Fruit fly (Drosophila melanogaster) whole organism, prepupa: ENCODE results near the gene CG13113.

Experiments used
- CG11294 ChIP-seq: fragments of 200-800 bp; sonication (Bioruptor generic); IDR thresholded peaks from 2 replicates; pipeline ENCODE4 v1.3.6; 2022; ENCODE audit warnings: missing biosample characterization, missing genetic modification characterization
- CG15336 ChIP-seq: fragments of 200-800 bp; sonication (Bioruptor generic); IDR thresholded peaks from 2 replicates; pipeline ENCODE4 v1.3.6; 2022; ENCODE audit warnings: missing biosample characterization, missing genetic modification characterization
- CG16779 ChIP-seq: fragments of 200-800 bp; sonication (Bioruptor generic); optimal IDR thresholded peaks from 3 replicates; lab custom pipeline; 2017; ENCODE audit warnings: missing biosample characterization, mild to moderate bottlenecking, missing genetic modification characterization
- CG3032 ChIP-seq: fragments of 200-800 bp; optimal IDR thresholded peaks from 2 replicates; lab custom pipeline; 2019; ENCODE audit warnings: missing biosample characterization, mild to moderate bottlenecking, missing genetic modification characterization, moderate library complexity
- CG31627 ChIP-seq: fragments of 200-800 bp; sonication (Bioruptor generic); optimal IDR thresholded peaks from 3 replicates; lab custom pipeline; 2016; ENCODE audit warnings: missing biosample characterization, missing genetic modification characterization
- CG32006 ChIP-seq: fragments of 200-800 bp; sonication (Bioruptor generic); optimal IDR thresholded peaks from 3 replicates; lab custom pipeline; 2017; ENCODE audit warnings: missing biosample characterization, mild to moderate bottlenecking, missing genetic modification characterization
- CG4318 ChIP-seq: fragments of 200-800 bp; sonication (Bioruptor generic); optimal IDR thresholded peaks from 3 replicates; lab custom pipeline; 2017; ENCODE audit warnings: missing biosample characterization, mild to moderate bottlenecking, missing genetic modification characterization
- CG6276 ChIP-seq: fragments of 200-800 bp; sonication (Bioruptor generic); optimal IDR thresholded peaks from 2 replicates; lab custom pipeline; 2017; ENCODE audit warnings: missing biosample characterization, mild to moderate bottlenecking, missing genetic modification characterization
- CG6808 ChIP-seq: fragments of 200-800 bp; sonication (Bioruptor generic); optimal IDR thresholded peaks from 3 replicates; lab custom pipeline; 2017; ENCODE audit warnings: missing biosample characterization, missing genetic modification characterization, mild to moderate bottlenecking, moderate library complexity, missing genetic modification reagents
- CG6854 ChIP-seq: fragments of 200-800 bp; sonication (Bioruptor generic); optimal IDR thresholded peaks from 2 replicates; lab custom pipeline; 2017; ENCODE audit warnings: missing biosample characterization, mild to moderate bottlenecking, missing genetic modification characterization
- CG7368 ChIP-seq: fragments of 200-800 bp; sonication (Bioruptor generic); optimal IDR thresholded peaks from 3 replicates; lab custom pipeline; 2016; ENCODE audit warnings: missing biosample characterization, missing genetic modification characterization
- CG8119 ChIP-seq: fragments of 200-800 bp; sonication (Bioruptor generic); IDR thresholded peaks from 3 replicates; pipeline ENCODE4 v1.3.6; 2022; ENCODE audit warnings: missing biosample characterization, missing genetic modification characterization
- CG8632 ChIP-seq: fragments of 200-800 bp; sonication (Bioruptor generic); optimal IDR thresholded peaks from 3 replicates; lab custom pipeline; 2016; ENCODE audit warnings: missing biosample characterization, missing genetic modification characterization
- CG9139 ChIP-seq: fragments of 200-800 bp; sonication (Bioruptor generic); optimal IDR thresholded peaks from 3 replicates; lab custom pipeline; 2017; ENCODE audit warnings: missing biosample characterization, mild to moderate bottlenecking, missing genetic modification characterization
- Eip78C ChIP-seq: fragments of 200-800 bp; sonication (Bioruptor generic); peaks from one replicate; lab custom pipeline; 2016; ENCODE audit warnings: missing biosample characterization, missing genetic modification characterization
- Hr38 ChIP-seq: sonication (Bioruptor generic); optimal IDR thresholded peaks from 2 replicates; lab custom pipeline; 2016; ENCODE audit warnings: missing biosample characterization, missing genetic modification characterization
- Hr4 ChIP-seq: fragments of 200-800 bp; sonication (Bioruptor generic); optimal IDR thresholded peaks from 3 replicates; lab custom pipeline; 2016; ENCODE audit warnings: missing biosample characterization, missing genetic modification characterization
- Lpt ChIP-seq: fragments of 200-800 bp; sonication (Bioruptor generic); optimal IDR thresholded peaks from 3 replicates; lab custom pipeline; 2016; ENCODE audit warnings: missing biosample characterization, missing genetic modification characterization
- Met ChIP-seq: fragments of 200-800 bp; sonication (Bioruptor generic); optimal IDR thresholded peaks from 3 replicates; lab custom pipeline; 2016; ENCODE audit warnings: missing biosample characterization, missing genetic modification characterization
- OdsH ChIP-seq: fragments of 200-800 bp; sonication (Bioruptor generic); optimal IDR thresholded peaks from 3 replicates; lab custom pipeline; 2016; ENCODE audit warnings: missing biosample characterization, missing genetic modification characterization
- Sox102F ChIP-seq: fragments of 200-800 bp; sonication (Bioruptor generic); optimal IDR thresholded peaks from 2 replicates; lab custom pipeline; 2016; ENCODE audit warnings: missing biosample characterization, mild to moderate bottlenecking, missing genetic modification characterization
- cyc ChIP-seq: fragments of 200-800 bp; sonication (Bioruptor generic); optimal IDR thresholded peaks from 3 replicates; lab custom pipeline; 2016; ENCODE audit warnings: missing biosample characterization, missing genetic modification characterization
- dac ChIP-seq: fragments of 200-800 bp; sonication (Bioruptor generic); optimal IDR thresholded peaks from 2 replicates; lab custom pipeline; 2017; ENCODE audit warnings: missing biosample characterization, mild to moderate bottlenecking, missing genetic modification characterization
- dsx ChIP-seq: fragments of 200-800 bp; optimal IDR thresholded peaks from 3 replicates; lab custom pipeline; 2019; ENCODE audit warnings: missing biosample characterization, mild to moderate bottlenecking, missing genetic modification characterization, moderate library complexity; ENCODE audit not compliant: poor library complexity, severe bottlenecking
- eg ChIP-seq: fragments of 200-800 bp; sonication (Bioruptor generic); IDR thresholded peaks from 3 replicates; pipeline ENCODE4 v1.3.6; 2022; ENCODE audit warnings: missing biosample characterization, missing genetic modification characterization
- esn ChIP-seq: fragments of 200-800 bp; sonication (Bioruptor generic); optimal IDR thresholded peaks from 2 replicates; lab custom pipeline; 2016; ENCODE audit warnings: missing biosample characterization, mild to moderate bottlenecking, missing genetic modification characterization, moderate library complexity
- fd85E ChIP-seq: fragments of 200-800 bp; sonication (Bioruptor generic); optimal IDR thresholded peaks from 3 replicates; lab custom pipeline; 2016; ENCODE audit warnings: missing biosample characterization, missing genetic modification characterization
- fkh ChIP-seq: fragments of 200-800 bp; sonication (Bioruptor generic); optimal IDR thresholded peaks from 3 replicates; lab custom pipeline; 2017; ENCODE audit warnings: missing biosample characterization, mild to moderate bottlenecking, missing genetic modification characterization, moderate library complexity
- lz ChIP-seq: fragments of 200-800 bp; sonication (Bioruptor generic); optimal IDR thresholded peaks from 3 replicates; lab custom pipeline; 2016; ENCODE audit warnings: missing biosample characterization, missing genetic modification characterization
- spab ChIP-seq: fragments of 200-800 bp; sonication (Bioruptor generic); optimal IDR thresholded peaks from 2 replicates; lab custom pipeline; 2017; ENCODE audit warnings: missing biosample characterization, mild to moderate bottlenecking, missing genetic modification characterization, missing genetic modification reagents
- svp ChIP-seq: fragments of 200-800 bp; sonication (Bioruptor generic); peaks from one replicate; lab custom pipeline; 2016; ENCODE audit warnings: missing biosample characterization, missing genetic modification characterization
- topi ChIP-seq: fragments of 200-800 bp; sonication (Bioruptor generic); optimal IDR thresholded peaks from 3 replicates; lab custom pipeline; 2016; ENCODE audit warnings: missing biosample characterization, missing genetic modification characterization

Gene CG13113

dm6 chr2L:9498185-9498984 lies 45.6 kb upstream of the CG13113 start (continued):
- no peak for TF ChIP-seq dac
- TF ChIP-seq CG16779 (tag; lab: Kevin White, UChicago) = peak; percentile 1
- peak; percentile 35 for TF ChIP-seq CG3032 (tag; lab: Kevin White, UChicago)
- TF ChIP-seq lz = peak; percentile 64
- peak; percentile 41 for TF ChIP-seq CG6276
- TF ChIP-seq svp = peak; percentile 81
- peak; percentile 7 for TF ChIP-seq Sox102F (GFP tag; lab: Kevin White, UChicago)
- TF ChIP-seq topi (GFP tag; lab: Kevin White, UChicago) = peak; percentile 61
- TF ChIP-seq CG8119 (GFP tag; lab: Robert Waterston, UW) = peak; percentile 71
- TF ChIP-seq CG8632 (GFP tag; lab: Kevin White, UChicago) = peak; percentile 15

- TF ChIP-seq CG6854 (GFP tag; lab: Kevin White, UChicago) (no peak), fkh (GFP tag; lab: Kevin White, UChicago) (peak; percentile 11)
Measured at dm6 chr2L:9498985-9499249, 45.1 kb upstream of the CG13113 start.

dm6 chr2L:9500454-9500853 lies 43.5 kb upstream of the CG13113 start:
- TF ChIP-seq CG11294 (GFP tag; lab: Robert Waterston, UW) (no peak), Met (GFP tag; lab: Kevin White, UChicago) (no peak), topi (GFP tag; lab: Kevin White, UChicago) (no peak), Eip78C (no peak), CG32006 (GFP tag; lab: Kevin White, UChicago) (no peak), CG8632 (GFP tag; lab: Kevin White, UChicago) (no peak), CG9139 (GFP tag; lab: Kevin White, UChicago) (no peak), Lpt (GFP tag; lab: Kevin White, UChicago) (no peak), CG7368 (GFP tag; lab: Kevin White, UChicago) (no peak), fkh (GFP tag; lab: Kevin White, UChicago) (no peak), spab (GFP tag; lab: Kevin White, UChicago) (no peak), Sox102F (GFP tag; lab: Kevin White, UChicago) (no peak), Hr4 (no peak), dsx (GFP tag; lab: Kevin White, UChicago) (no peak), CG4318 (no peak), fd85E (GFP tag; lab: Kevin White, UChicago) (no peak)

dm6 chr2L:9502786-9503443 lies 41.1 kb upstream of the CG13113 start:
- TF ChIP-seq dac (no peak), Hr4 (peak; percentile 7), CG8119 (GFP tag; lab: Robert Waterston, UW) (peak; percentile 53; the same call in 2 of the 3 replicates), OdsH (peak; percentile 0), CG16779 (tag; lab: Kevin White, UChicago) (no peak), esn (GFP tag; lab: Kevin White, UChicago) (peak; percentile 10), Met (GFP tag; lab: Kevin White, UChicago) (peak; percentile 2), CG6808 (no peak), CG15336 (peak; percentile 43; the same call in 1 of the 2 replicates), Eip78C (peak; percentile 69), eg (GFP tag; lab: Robert Waterston, UW) (peak; percentile 59; the same call in 2 of the 3 replicates), CG32006 (GFP tag; lab: Kevin White, UChicago) (peak; percentile 47), CG31627 (no peak), Hr38 (no peak), CG11294 (GFP tag; lab: Robert Waterston, UW) (no peak), svp (peak; percentile 63), cyc (no peak)
- TF ChIP-seq, all 60 proteins: peak for 10
